Fruit fly (Drosophila melanogaster) whole organism, prepupa: ENCODE data around the gene CG10232.

Experiments used
- Blimp-1 ChIP-seq: fragments of 200-800 bp; sonication (Bioruptor generic); optimal IDR thresholded peaks from 3 replicates; lab custom pipeline; 2017; ENCODE audit warnings: missing biosample characterization, missing genetic modification characterization, mild to moderate bottlenecking, moderate library complexity, missing genetic modification reagents
- CG10669 ChIP-seq: fragments of 200-800 bp; sonication (Bioruptor generic); optimal IDR thresholded peaks from 3 replicates; lab custom pipeline; 2018; ENCODE audit warnings: missing biosample characterization, mild to moderate bottlenecking, missing genetic modification characterization, moderate library complexity
- CG15336 ChIP-seq: fragments of 200-800 bp; sonication (Bioruptor generic); IDR thresholded peaks from 2 replicates; pipeline ENCODE4 v1.3.6; 2022; ENCODE audit warnings: missing biosample characterization, missing genetic modification characterization
- CG1621 ChIP-seq: fragments of 200-800 bp; sonication (Bioruptor generic); optimal IDR thresholded peaks from 3 replicates; lab custom pipeline; 2018; ENCODE audit warnings: missing biosample characterization, mild to moderate bottlenecking, missing genetic modification characterization
- CG16779 ChIP-seq: fragments of 200-800 bp; sonication (Bioruptor generic); optimal IDR thresholded peaks from 3 replicates; lab custom pipeline; 2017; ENCODE audit warnings: missing biosample characterization, mild to moderate bottlenecking, missing genetic modification characterization
- CG31627 ChIP-seq: fragments of 200-800 bp; sonication (Bioruptor generic); optimal IDR thresholded peaks from 3 replicates; lab custom pipeline; 2016; ENCODE audit warnings: missing biosample characterization, missing genetic modification characterization
- CG34406 ChIP-seq: fragments of 200-800 bp; sonication (Bioruptor generic); optimal IDR thresholded peaks from 3 replicates; lab custom pipeline; 2016; ENCODE audit warnings: missing biosample characterization, missing genetic modification characterization
- CG3919 ChIP-seq: fragments of 200-800 bp; sonication (Bioruptor generic); optimal IDR thresholded peaks from 3 replicates; lab custom pipeline; 2016; ENCODE audit warnings: missing biosample characterization, missing genetic modification characterization
- CG4318 ChIP-seq: fragments of 200-800 bp; sonication (Bioruptor generic); optimal IDR thresholded peaks from 3 replicates; lab custom pipeline; 2017; ENCODE audit warnings: missing biosample characterization, mild to moderate bottlenecking, missing genetic modification characterization
- CG6163 ChIP-seq: fragments of 200-800 bp; sonication (Bioruptor generic); IDR thresholded peaks from 3 replicates; pipeline ENCODE4 v1.3.6; 2022; ENCODE audit warnings: missing biosample characterization, missing genetic modification characterization
- CG6276 ChIP-seq: fragments of 200-800 bp; sonication (Bioruptor generic); optimal IDR thresholded peaks from 2 replicates; lab custom pipeline; 2017; ENCODE audit warnings: missing biosample characterization, mild to moderate bottlenecking, missing genetic modification characterization
- CG6792 ChIP-seq: fragments of 200-800 bp; sonication (Bioruptor generic); optimal IDR thresholded peaks from 3 replicates; lab custom pipeline; 2016; ENCODE audit warnings: missing biosample characterization, missing genetic modification characterization
- CG6854 ChIP-seq: fragments of 200-800 bp; sonication (Bioruptor generic); optimal IDR thresholded peaks from 2 replicates; lab custom pipeline; 2017; ENCODE audit warnings: missing biosample characterization, mild to moderate bottlenecking, missing genetic modification characterization
- CG7368 ChIP-seq: fragments of 200-800 bp; sonication (Bioruptor generic); optimal IDR thresholded peaks from 3 replicates; lab custom pipeline; 2016; ENCODE audit warnings: missing biosample characterization, missing genetic modification characterization
- CG8119 ChIP-seq: fragments of 200-800 bp; sonication (Bioruptor generic); IDR thresholded peaks from 3 replicates; pipeline ENCODE4 v1.3.6; 2022; ENCODE audit warnings: missing biosample characterization, missing genetic modification characterization
- CG8319 ChIP-seq: fragments of 200-800 bp; sonication (Bioruptor generic); optimal IDR thresholded peaks from 3 replicates; lab custom pipeline; 2016; ENCODE audit warnings: missing biosample characterization, missing genetic modification characterization
- CG8632 ChIP-seq: fragments of 200-800 bp; sonication (Bioruptor generic); optimal IDR thresholded peaks from 3 replicates; lab custom pipeline; 2016; ENCODE audit warnings: missing biosample characterization, missing genetic modification characterization
- CG9139 ChIP-seq: fragments of 200-800 bp; sonication (Bioruptor generic); optimal IDR thresholded peaks from 3 replicates; lab custom pipeline; 2017; ENCODE audit warnings: missing biosample characterization, mild to moderate bottlenecking, missing genetic modification characterization
- Eip78C ChIP-seq: fragments of 200-800 bp; sonication (Bioruptor generic); peaks from one replicate; lab custom pipeline; 2016; ENCODE audit warnings: missing biosample characterization, missing genetic modification characterization
- Ets96B ChIP-seq: fragments of 200-800 bp; optimal IDR thresholded peaks from 2 replicates; lab custom pipeline; 2019; ENCODE audit warnings: missing biosample characterization, mild to moderate bottlenecking, missing genetic modification characterization, moderate library complexity
- Gug ChIP-seq: fragments of 200-800 bp; sonication (Bioruptor generic); IDR thresholded peaks from 2 replicates; pipeline ENCODE4 v1.3.6; 2022; ENCODE audit warnings: missing biosample characterization, missing genetic modification characterization
- Hr4 ChIP-seq: fragments of 200-800 bp; sonication (Bioruptor generic); optimal IDR thresholded peaks from 3 replicates; lab custom pipeline; 2016; ENCODE audit warnings: missing biosample characterization, missing genetic modification characterization
- Lpt ChIP-seq: fragments of 200-800 bp; sonication (Bioruptor generic); optimal IDR thresholded peaks from 3 replicates; lab custom pipeline; 2016; ENCODE audit warnings: missing biosample characterization, missing genetic modification characterization
- Met ChIP-seq: fragments of 200-800 bp; sonication (Bioruptor generic); optimal IDR thresholded peaks from 3 replicates; lab custom pipeline; 2016; ENCODE audit warnings: missing biosample characterization, missing genetic modification characterization
- Smox ChIP-seq: fragments of 200-800 bp; sonication (Bioruptor generic); optimal IDR thresholded peaks from 3 replicates; lab custom pipeline; 2016; ENCODE audit warnings: missing biosample characterization, missing genetic modification characterization
- Sox102F ChIP-seq: fragments of 200-800 bp; sonication (Bioruptor generic); optimal IDR thresholded peaks from 2 replicates; lab custom pipeline; 2016; ENCODE audit warnings: missing biosample characterization, mild to moderate bottlenecking, missing genetic modification characterization
- Sox14 ChIP-seq: fragments of 200-800 bp; sonication (Bioruptor generic); optimal IDR thresholded peaks from 3 replicates; lab custom pipeline; 2016; ENCODE audit warnings: missing biosample characterization, missing genetic modification characterization
- achi ChIP-seq: fragments of 200-800 bp; sonication (Bioruptor generic); optimal IDR thresholded peaks from 3 replicates; lab custom pipeline; 2016; ENCODE audit warnings: missing biosample characterization, missing genetic modification characterization
- cyc ChIP-seq: fragments of 200-800 bp; sonication (Bioruptor generic); optimal IDR thresholded peaks from 3 replicates; lab custom pipeline; 2016; ENCODE audit warnings: missing biosample characterization, missing genetic modification characterization
- dsx ChIP-seq: fragments of 200-800 bp; optimal IDR thresholded peaks from 3 replicates; lab custom pipeline; 2019; ENCODE audit warnings: missing biosample characterization, mild to moderate bottlenecking, missing genetic modification characterization, moderate library complexity; ENCODE audit not compliant: poor library complexity, severe bottlenecking
- eg ChIP-seq: fragments of 200-800 bp; sonication (Bioruptor generic); IDR thresholded peaks from 3 replicates; pipeline ENCODE4 v1.3.6; 2022; ENCODE audit warnings: missing biosample characterization, missing genetic modification characterization
- esn ChIP-seq: fragments of 200-800 bp; sonication (Bioruptor generic); optimal IDR thresholded peaks from 2 replicates; lab custom pipeline; 2016; ENCODE audit warnings: missing biosample characterization, mild to moderate bottlenecking, missing genetic modification characterization, moderate library complexity
- lz ChIP-seq: fragments of 200-800 bp; sonication (Bioruptor generic); optimal IDR thresholded peaks from 3 replicates; lab custom pipeline; 2016; ENCODE audit warnings: missing biosample characterization, missing genetic modification characterization
- net ChIP-seq: fragments of 200-800 bp; sonication (Bioruptor generic); optimal IDR thresholded peaks from 3 replicates; lab custom pipeline; 2016; ENCODE audit warnings: missing biosample characterization, missing genetic modification characterization
- pdm3 ChIP-seq: fragments of 200-800 bp; sonication (Bioruptor generic); optimal IDR thresholded peaks from 3 replicates; lab custom pipeline; 2016; ENCODE audit warnings: missing biosample characterization, missing genetic modification characterization
- salr ChIP-seq, 2 experiments: fragments of 200-800 bp; sonication (Bioruptor generic); optimal IDR thresholded peaks; 3 replicates each; lab custom pipeline; 2016 to 2018; ENCODE audit warnings: missing biosample characterization in 2 of 2, missing genetic modification characterization in 2 of 2, mild to moderate bottlenecking in 1 of 2
- svp ChIP-seq: fragments of 200-800 bp; sonication (Bioruptor generic); peaks from one replicate; lab custom pipeline; 2016; ENCODE audit warnings: missing biosample characterization, missing genetic modification characterization
- topi ChIP-seq: fragments of 200-800 bp; sonication (Bioruptor generic); optimal IDR thresholded peaks from 3 replicates; lab custom pipeline; 2016; ENCODE audit warnings: missing biosample characterization, missing genetic modification characterization
- vri ChIP-seq: fragments of 200-800 bp; sonication (Bioruptor generic); optimal IDR thresholded peaks from 3 replicates; lab custom pipeline; 2016; ENCODE audit warnings: missing biosample characterization, mild to moderate bottlenecking, missing genetic modification characterization

The CG10232 gene

DNA sequence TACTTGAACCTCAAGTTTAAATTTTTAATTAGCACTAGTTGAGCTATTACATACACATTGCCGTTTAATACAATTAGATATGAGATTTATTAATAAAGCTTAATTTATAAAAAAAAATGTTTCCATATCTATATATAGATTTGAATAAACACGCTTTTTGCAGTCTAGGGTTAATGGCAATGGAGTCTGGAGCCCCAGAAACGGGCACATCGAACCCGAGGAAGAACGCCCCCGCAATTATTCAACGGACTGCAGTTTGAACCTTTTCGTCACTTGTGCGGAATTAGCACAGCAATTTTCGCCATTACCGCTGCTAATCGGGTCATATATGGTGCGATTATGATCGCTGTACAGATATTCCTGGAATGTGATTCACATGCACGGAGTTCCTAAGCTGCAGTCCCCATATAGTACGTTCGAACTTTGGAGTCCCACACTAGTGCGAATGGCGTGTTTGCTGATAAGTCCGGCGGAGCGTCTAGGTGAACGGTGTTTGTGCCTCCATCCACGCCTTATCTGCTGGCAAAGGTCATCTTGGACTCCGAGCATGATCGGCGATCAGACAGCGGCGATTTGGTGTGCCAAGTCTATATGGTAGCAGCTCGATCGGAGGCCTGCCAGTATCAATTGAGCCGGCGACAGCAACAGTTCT, 42.3 kb upstream of the CG10232 start, which contains the start of gene Lsd-1 (continued):
- peak; percentile 31 for TF ChIP-seq esn
- TF ChIP-seq Met (GFP tag; lab: Kevin White, UChicago), result peak; percentile 20
- TF ChIP-seq salr (GFP tag; optimal IDR thresholded peaks at IDR 0.05; lab: Kevin White, UChicago), result no peak
- TF ChIP-seq net (GFP tag; lab: Kevin White, UChicago), result peak; percentile 64
- peak; percentile 44; the same call in 1 of the 3 replicates for TF ChIP-seq CG8119 (GFP tag; lab: Robert Waterston, UW)
- no peak for TF ChIP-seq Blimp-1 (GFP tag; lab: Kevin White, UChicago)
- peak; percentile 51; the same call in 2 of the 3 replicates for TF ChIP-seq eg (GFP tag; lab: Robert Waterston, UW)
- no peak for TF ChIP-seq cyc (GFP tag; lab: Kevin White, UChicago)
- peak; percentile 54 for TF ChIP-seq Ets96B (tag; lab: Kevin White, UChicago)
- TF ChIP-seq Sox102F (GFP tag; lab: Kevin White, UChicago), result no peak
- peak; percentile 29 for TF ChIP-seq Sox14 (GFP tag; lab: Kevin White, UChicago)
- no peak for TF ChIP-seq CG7368 (GFP tag; lab: Kevin White, UChicago)
- no peak for TF ChIP-seq CG4318 (GFP tag; lab: Kevin White, UChicago)
- peak; percentile 60 for TF ChIP-seq CG9139
- TF ChIP-seq CG3919 (GFP tag; lab: Kevin White, UChicago), result peak; percentile 9
- TF ChIP-seq CG16779 (tag; lab: Kevin White, UChicago), result peak; percentile 69

DNA sequence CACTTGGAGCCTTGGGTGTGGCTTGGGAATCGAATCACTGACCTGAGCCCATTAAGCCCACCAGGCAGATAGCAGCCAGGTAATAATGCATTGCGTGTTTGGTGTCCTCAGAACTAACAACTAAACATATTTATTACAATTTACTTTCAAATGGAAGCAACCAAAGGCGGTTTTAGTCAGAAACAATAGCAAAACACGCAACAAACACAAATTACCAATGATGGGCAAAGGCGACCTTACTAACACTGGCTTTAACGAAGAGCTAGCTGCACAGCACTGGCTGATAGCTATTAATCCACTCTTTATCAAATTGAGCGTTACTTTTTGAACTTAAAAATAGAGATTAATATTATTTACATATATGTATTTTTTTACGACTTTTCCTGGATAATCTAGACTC, 41.6 kb upstream of the CG10232 start, which contains the start of gene udt:
Gene udt, minus strand, starts transcription at position 249 of the 400 bp plus-strand sequence.
- TF ChIP-seq Ets96B (tag; lab: Kevin White, UChicago) (no peak), svp (GFP tag; lab: Kevin White, UChicago) (peak; percentile 33), CG8319 (GFP tag; lab: Kevin White, UChicago) (no peak), CG3919 (GFP tag; lab: Kevin White, UChicago) (peak; percentile 17), CG6163 (GFP tag; lab: Robert Waterston, UW) (peak; percentile 24; the same call in 2 of the 3 replicates), vri (GFP tag; lab: Kevin White, UChicago) (peak; percentile 18)

dm6 chr3R:23760219-23761018, 39.0 kb upstream of the CG10232 start, which contains the start of gene SdhD:
Gene SdhD, minus strand, starts transcription at chr3R:23760600.
- TF ChIP-seq topi (GFP tag; lab: Kevin White, UChicago) (peak; percentile 9), CG6854 (GFP tag; lab: Kevin White, UChicago) (no peak), vri (GFP tag; lab: Kevin White, UChicago) (peak; percentile 47), Sox14 (GFP tag; lab: Kevin White, UChicago) (peak; percentile 10), CG34406 (GFP tag; lab: Kevin White, UChicago) (no peak), lz (peak; percentile 24), achi (GFP tag; lab: Kevin White, UChicago) (peak; percentile 23), Sox102F (GFP tag; lab: Kevin White, UChicago) (peak; percentile 14), CG1621 (no peak), svp (GFP tag; lab: Kevin White, UChicago) (peak; percentile 59), esn (peak; percentile 37), dsx (GFP tag; lab: Kevin White, UChicago) (no peak), CG31627 (GFP tag; lab: Kevin White, UChicago) (peak; percentile 12), salr (GFP tag; optimal IDR thresholded peaks at IDR 0.05; lab: Kevin White, UChicago) (no peak), CG15336 (no peak; the same call in 1 of the 2 replicates), Hr4 (GFP tag; lab: Kevin White, UChicago) (peak; percentile 28), Lpt (GFP tag; lab: Kevin White, UChicago) (no peak), CG7368 (GFP tag; lab: Kevin White, UChicago) (peak; percentile 9), pdm3 (peak; percentile 31), CG6163 (GFP tag; lab: Robert Waterston, UW) (0 out of 3 replicates have a peak, but pooled peaks have one; percentile 17), Smox (GFP tag; lab: Kevin White, UChicago) (peak; percentile 20), cyc (GFP tag; lab: Kevin White, UChicago) (no peak), CG6276 (GFP tag; lab: Kevin White, UChicago) (no peak), CG8632 (GFP tag; lab: Kevin White, UChicago) (peak; percentile 2), Met (GFP tag; lab: Kevin White, UChicago) (peak; percentile 51), Gug (GFP tag; lab: Robert Waterston, UW) (no peak), Eip78C (GFP tag; lab: Kevin White, UChicago) (peak; percentile 75), CG8319 (GFP tag; lab: Kevin White, UChicago) (no peak), CG10669 (GFP tag; lab: Kevin White, UChicago) (peak; percentile 7), CG6792 (no peak), CG3919 (GFP tag; lab: Kevin White, UChicago) (peak; percentile 47)
- TF ChIP-seq, all 60 proteins: peak for 19
